Fruit fly (Drosophila melanogaster) whole organism, embryonic: Measurements from ENCODE around the gene U2af50.
A peak's percentile ranks its signal among the peaks of the same experiment; 100 is the strongest.

ENCODE experiments used
- BEAF-32 ChIP-seq: fragments of 200-800 bp; sonication (Bioruptor generic); optimal IDR thresholded peaks from 3 replicates; lab custom pipeline; 2017; ENCODE audit warnings: missing biosample characterization, missing genetic modification characterization, mild to moderate bottlenecking, moderate library complexity, missing genetic modification reagents
- Bgb ChIP-seq: fragments of 200-800 bp; sonication (Bioruptor generic); IDR thresholded peaks from 2 replicates; pipeline ENCODE4 v1.3.6; 2022; ENCODE audit warnings: missing biosample characterization, missing genetic modification characterization; ENCODE audit not compliant: partially characterized antibody
- Blimp-1 ChIP-seq: fragments of 200-800 bp; sonication (Bioruptor generic); optimal IDR thresholded peaks from 3 replicates; lab custom pipeline; 2018; ENCODE audit warnings: missing biosample characterization, missing genetic modification characterization, mild to moderate bottlenecking, moderate library complexity, missing genetic modification reagents
- CG10543 ChIP-seq: fragments of 200-800 bp; sonication (Bioruptor generic); optimal IDR thresholded peaks from 3 replicates; lab custom pipeline; 2017; ENCODE audit warnings: missing biosample characterization, mild to moderate bottlenecking, missing genetic modification characterization, moderate library complexity
- CG10959 ChIP-seq: fragments of 200-800 bp; sonication (Bioruptor generic); IDR thresholded peaks from 2 replicates; pipeline ENCODE4 v1.3.6; 2022; ENCODE audit warnings: missing biosample characterization, missing genetic modification characterization
- CG12744 ChIP-seq: fragments of 200-800 bp; sonication (Bioruptor generic); optimal IDR thresholded peaks from 2 replicates; lab custom pipeline; 2016; ENCODE audit warnings: missing biosample characterization, missing genetic modification characterization
- CG14710 ChIP-seq: fragments of 200-800 bp; sonication (Bioruptor generic); optimal IDR thresholded peaks from 3 replicates; lab custom pipeline; 2019; ENCODE audit warnings: missing biosample characterization, mild to moderate bottlenecking, missing genetic modification characterization, moderate library complexity
- CG14860 ChIP-seq: fragments of 200-800 bp; sonication (Bioruptor generic); IDR thresholded peaks from 3 replicates; pipeline ENCODE4 v1.3.6; 2022; ENCODE audit warnings: missing biosample characterization, missing genetic modification characterization; ENCODE audit not compliant: partially characterized antibody
- CG15479 ChIP-seq: fragments of 200-800 bp; sonication (Bioruptor generic); optimal IDR thresholded peaks from 3 replicates; lab custom pipeline; 2019; ENCODE audit warnings: missing biosample characterization, mild to moderate bottlenecking, missing genetic modification characterization, moderate library complexity
- CG15696 ChIP-seq: fragments of 200-800 bp; sonication (Bioruptor generic); optimal IDR thresholded peaks from 2 replicates; lab custom pipeline; 2019; ENCODE audit warnings: missing biosample characterization, mild to moderate bottlenecking, missing genetic modification characterization, moderate library complexity
- CG1647 ChIP-seq: fragments of 200-800 bp; sonication (Bioruptor generic); optimal IDR thresholded peaks from 3 replicates; lab custom pipeline; 2016; ENCODE audit warnings: missing biosample characterization, missing genetic modification characterization
- CG17829 ChIP-seq: fragments of 200-800 bp; optimal IDR thresholded peaks from 2 replicates; lab custom pipeline; 2019; ENCODE audit warnings: missing biosample characterization, mild to moderate bottlenecking, missing genetic modification characterization, moderate library complexity
- CG18476 ChIP-seq: fragments of 200-800 bp; sonication (Bioruptor generic); optimal IDR thresholded peaks from 2 replicates; lab custom pipeline; 2016; ENCODE audit warnings: missing biosample characterization, mild to moderate bottlenecking, missing genetic modification characterization
- CG2875 ChIP-seq: fragments of 200-800 bp; sonication (Bioruptor generic); optimal IDR thresholded peaks from 2 replicates; lab custom pipeline; 2017; ENCODE audit warnings: missing biosample characterization, mild to moderate bottlenecking, missing genetic modification characterization, missing genetic modification reagents
- CG30403 ChIP-seq: fragments of 200-800 bp; sonication (Bioruptor generic); optimal IDR thresholded peaks from 3 replicates; lab custom pipeline; 2016; ENCODE audit warnings: missing biosample characterization, missing genetic modification characterization
- CG34224 ChIP-seq: fragments of 200-800 bp; sonication (Bioruptor generic); IDR thresholded peaks from 3 replicates; pipeline ENCODE4 v1.3.6; 2022; ENCODE audit warnings: missing biosample characterization, missing genetic modification characterization; ENCODE audit not compliant: partially characterized antibody
- CG4282 ChIP-seq: fragments of 200-800 bp; sonication (Bioruptor generic); optimal IDR thresholded peaks from 2 replicates; lab custom pipeline; 2016; ENCODE audit warnings: missing biosample characterization, missing genetic modification characterization
- CG4707 ChIP-seq: fragments of 200-800 bp; sonication (Bioruptor generic); optimal IDR thresholded peaks from 2 replicates; lab custom pipeline; 2018; ENCODE audit warnings: missing biosample characterization, mild to moderate bottlenecking, missing genetic modification characterization, moderate library complexity
- CG6683 ChIP-seq: fragments of 200-800 bp; sonication (Bioruptor generic); optimal IDR thresholded peaks from 2 replicates; lab custom pipeline; 2017; ENCODE audit warnings: missing biosample characterization, mild to moderate bottlenecking, missing genetic modification characterization, missing genetic modification reagents
- CG6689 ChIP-seq: fragments of 200-800 bp; sonication (Bioruptor generic); IDR thresholded peaks from 2 replicates; pipeline ENCODE4 v1.3.6; 2022; ENCODE audit warnings: missing biosample characterization, missing genetic modification characterization
- CTCF ChIP-seq: fragments of 200-800 bp; sonication (Bioruptor generic); optimal IDR thresholded peaks from 2 replicates; lab custom pipeline; 2017; ENCODE audit warnings: missing biosample characterization, mild to moderate bottlenecking, missing genetic modification characterization, moderate library complexity
- D19A ChIP-seq: fragments of 200-800 bp; optimal IDR thresholded peaks from 3 replicates; lab custom pipeline; 2019; ENCODE audit warnings: missing biosample characterization, mild to moderate bottlenecking, missing genetic modification characterization, moderate library complexity
- Dad ChIP-seq: fragments of 200-800 bp; sonication (Bioruptor generic); optimal IDR thresholded peaks from 3 replicates; lab custom pipeline; 2016; ENCODE audit warnings: missing biosample characterization, missing genetic modification characterization
- Xrp1 ChIP-seq: fragments of 200-800 bp; sonication (Bioruptor generic); IDR thresholded peaks from 2 replicates; pipeline ENCODE4 v1.3.6; 2022; ENCODE audit warnings: missing biosample characterization, missing genetic modification characterization
- amos ChIP-seq: fragments of 200-800 bp; sonication (Bioruptor generic); IDR thresholded peaks from 2 replicates; pipeline ENCODE4 v1.3.6; 2022; ENCODE audit warnings: missing biosample characterization, missing genetic modification characterization; ENCODE audit not compliant: partially characterized antibody
- bbx ChIP-seq: fragments of 200-800 bp; sonication (Bioruptor generic); IDR thresholded peaks from 2 replicates; pipeline ENCODE4 v1.3.6; 2022; ENCODE audit warnings: missing biosample characterization, missing genetic modification characterization; ENCODE audit not compliant: partially characterized antibody
- chn ChIP-seq: fragments of 200-800 bp; sonication (Bioruptor generic); optimal IDR thresholded peaks from 2 replicates; lab custom pipeline; 2016; ENCODE audit warnings: missing biosample characterization, missing genetic modification characterization
- croc ChIP-seq: fragments of 200-800 bp; sonication (Bioruptor generic); conservative IDR thresholded peaks from 3 replicates; pipeline ENCODE4 v1.3.6; 2022; ENCODE audit warnings: missing biosample characterization, missing genetic modification characterization
- dpn ChIP-seq, 2 experiments: fragments of 200-800 bp; sonication (Bioruptor generic); optimal IDR thresholded peaks; 3 replicates each; lab custom pipeline; 2016; ENCODE audit warnings: missing biosample characterization in 2 of 2, missing genetic modification characterization in 2 of 2
- en ChIP-seq: fragments of 200-800 bp; sonication (Bioruptor generic); optimal IDR thresholded peaks from 2 replicates; lab custom pipeline; 2016; ENCODE audit warnings: missing biosample characterization, missing genetic modification characterization
- fd3F ChIP-seq: fragments of 200-800 bp; sonication (Bioruptor generic); optimal IDR thresholded peaks from 2 replicates; lab custom pipeline; 2018; ENCODE audit warnings: missing biosample characterization, mild to moderate bottlenecking, missing genetic modification characterization, moderate library complexity
- ftz-f1 ChIP-seq: fragments of 200-800 bp; sonication (Bioruptor generic); optimal IDR thresholded peaks from 2 replicates; lab custom pipeline; 2016; ENCODE audit warnings: missing biosample characterization, missing genetic modification characterization
- fu2 ChIP-seq: fragments of 200-800 bp; sonication (Bioruptor generic); optimal IDR thresholded peaks from 2 replicates; lab custom pipeline; 2016; ENCODE audit warnings: missing biosample characterization, missing genetic modification characterization
- h ChIP-seq: fragments of >200 bp; optimal IDR thresholded peaks from 2 replicates; lab custom pipeline; 2017
- nerfin-1 ChIP-seq: fragments of 200-800 bp; sonication (Bioruptor generic); optimal IDR thresholded peaks from 3 replicates; lab custom pipeline; 2019; ENCODE audit warnings: missing biosample characterization, mild to moderate bottlenecking, missing genetic modification characterization, moderate library complexity
- nerfin-2 ChIP-seq: fragments of 200-800 bp; sonication (Bioruptor generic); IDR thresholded peaks from 2 replicates; pipeline ENCODE4 v1.3.6; 2022; ENCODE audit warnings: missing biosample characterization, missing genetic modification characterization; ENCODE audit not compliant: partially characterized antibody
- nmo ChIP-seq: fragments of 200-800 bp; sonication (Bioruptor generic); optimal IDR thresholded peaks from 2 replicates; lab custom pipeline; 2018; ENCODE audit warnings: missing biosample characterization, mild to moderate bottlenecking, missing genetic modification characterization, moderate library complexity
- nom ChIP-seq: fragments of 200-800 bp; sonication (Bioruptor generic); optimal IDR thresholded peaks from 2 replicates; lab custom pipeline; 2017; ENCODE audit warnings: missing biosample characterization, missing genetic modification characterization, mild to moderate bottlenecking, moderate library complexity, missing genetic modification reagents
- pita ChIP-seq: fragments of 200-800 bp; sonication (Bioruptor generic); optimal IDR thresholded peaks from 2 replicates; lab custom pipeline; 2017; ENCODE audit warnings: missing biosample characterization, mild to moderate bottlenecking, missing genetic modification characterization
- psq ChIP-seq: fragments of 200-800 bp; sonication (Bioruptor generic); optimal IDR thresholded peaks from 2 replicates; lab custom pipeline; 2017; ENCODE audit warnings: missing biosample characterization, missing genetic modification characterization
- run ChIP-seq: fragments of 200-800 bp; sonication (Bioruptor generic); optimal IDR thresholded peaks from 3 replicates; lab custom pipeline; 2018; ENCODE audit warnings: missing biosample characterization, mild to moderate bottlenecking, missing genetic modification characterization
- scrt ChIP-seq: fragments of 200-800 bp; sonication (Bioruptor generic); optimal IDR thresholded peaks from 2 replicates; lab custom pipeline; 2018; ENCODE audit warnings: missing biosample characterization, mild to moderate bottlenecking, missing genetic modification characterization, moderate library complexity
- sens-2 ChIP-seq: fragments of 200-800 bp; sonication (Bioruptor generic); IDR thresholded peaks from 2 replicates; pipeline ENCODE4 v1.3.6; 2022; ENCODE audit warnings: missing biosample characterization, missing genetic modification characterization
- seq ChIP-seq: fragments of 200-800 bp; sonication (Bioruptor generic); IDR thresholded peaks from 2 replicates; pipeline ENCODE4 v1.3.6; 2022; ENCODE audit warnings: missing biosample characterization, missing genetic modification characterization
- slp2 ChIP-seq: fragments of 200-800 bp; sonication (Bioruptor generic); optimal IDR thresholded peaks from 2 replicates; lab custom pipeline; 2016; ENCODE audit warnings: missing biosample characterization, missing genetic modification characterization
- tin ChIP-seq: fragments of 200-800 bp; sonication (Bioruptor generic); optimal IDR thresholded peaks from 3 replicates; lab custom pipeline; 2016; ENCODE audit warnings: missing biosample characterization, missing genetic modification characterization
- tio ChIP-seq: fragments of 200-800 bp; sonication (Bioruptor generic); optimal IDR thresholded peaks from 2 replicates; lab custom pipeline; 2017; ENCODE audit warnings: missing biosample characterization, missing genetic modification characterization, inconsistent platforms
- toy ChIP-seq: fragments of 200-800 bp; sonication (Bioruptor generic); IDR thresholded peaks from 2 replicates; pipeline ENCODE4 v1.3.6; 2022; ENCODE audit warnings: missing biosample characterization, missing genetic modification characterization
- ttk ChIP-seq: fragments of 200-800 bp; sonication (Bioruptor generic); IDR thresholded peaks from 2 replicates; pipeline ENCODE4 v2.1.2; 2022; ENCODE audit warnings: missing biosample characterization, missing genetic modification characterization
- unpg ChIP-seq: fragments of 200-800 bp; sonication (Bioruptor generic); optimal IDR thresholded peaks from 3 replicates; lab custom pipeline; 2018; ENCODE audit warnings: missing biosample characterization, mild to moderate bottlenecking, missing genetic modification characterization, moderate library complexity

U2af50 gene

dm6 chrX:16403811-16404420, 45.1 kb upstream of the U2af50 start (continued):
- TF ChIP-seq CG30403 (GFP tag; lab: Kevin White, UChicago): peak; percentile 78
- TF ChIP-seq CG34224 (GFP tag; lab: Robert Waterston, UW): no peak
- peak; percentile 90 for TF ChIP-seq D19A (tag; lab: Kevin White, UChicago)
- TF ChIP-seq seq: peak; percentile 78
- peak; percentile 62 to 84 for TF ChIP-seq dpn (GFP tag; optimal IDR thresholded peaks at IDR 0.05; lab: Kevin White, UChicago)
- TF ChIP-seq CG14860 (GFP tag; lab: Robert Waterston, UW): no peak
- peak; percentile 77 for TF ChIP-seq fd3F (GFP tag; lab: Kevin White, UChicago)
- TF ChIP-seq bbx (GFP tag; lab: Robert Waterston, UW): no peak
- TF ChIP-seq sens-2 (GFP tag; lab: Robert Waterston, UW): no peak
- TF ChIP-seq h (lab: Kevin White, UChicago): no peak
- TF ChIP-seq fu2 (GFP tag; lab: Kevin White, UChicago): peak; percentile 12
- TF ChIP-seq nerfin-1: peak; percentile 38
- TF ChIP-seq CG12744: peak; percentile 43
- TF ChIP-seq unpg (GFP tag; lab: Kevin White, UChicago): peak; percentile 89
- TF ChIP-seq CG18476 (GFP tag; lab: Kevin White, UChicago): peak; percentile 68
- TF ChIP-seq ttk (GFP tag; lab: Robert Waterston, UW): peak; percentile 68
- no peak for TF ChIP-seq amos (GFP tag; lab: Robert Waterston, UW)
- peak; percentile 23 for TF ChIP-seq slp2 (GFP tag; lab: Kevin White, UChicago)
- no peak for TF ChIP-seq nerfin-2 (GFP tag; lab: Robert Waterston, UW)
- TF ChIP-seq run (tag; lab: Kevin White, UChicago): peak; percentile 61
- TF ChIP-seq CG17829 (tag; lab: Kevin White, UChicago): no peak
- TF ChIP-seq Dad (GFP tag; lab: Kevin White, UChicago): peak; percentile 43
- no peak for TF ChIP-seq CTCF (GFP tag; lab: Kevin White, UChicago)
- no peak for TF ChIP-seq CG10959 (GFP tag; lab: Robert Waterston, UW)
- no peak for TF ChIP-seq tio
- TF ChIP-seq CG15479 (GFP tag; lab: Kevin White, UChicago): no peak
- TF ChIP-seq tin (GFP tag; lab: Kevin White, UChicago): peak; percentile 58
- no peak for TF ChIP-seq croc (GFP tag; lab: Robert Waterston, UW)
- TF ChIP-seq CG10543 (GFP tag; lab: Kevin White, UChicago): peak; percentile 44
- peak; percentile 78 for TF ChIP-seq CG6689
- TF ChIP-seq CG14710 (tag; lab: Kevin White, UChicago): peak; percentile 28
- peak; percentile 62 for TF ChIP-seq CG1647
- TF ChIP-seq CG15696: no peak
- peak; percentile 6 for TF ChIP-seq CG2875 (GFP tag; lab: Kevin White, UChicago)
- peak; percentile 35 for TF ChIP-seq chn (GFP tag; lab: Kevin White, UChicago)
- peak; percentile 38 for TF ChIP-seq ftz-f1 (GFP tag; lab: Kevin White, UChicago)
- no peak for TF ChIP-seq CG4282 (GFP tag; lab: Kevin White, UChicago)
- peak; percentile 72 for TF ChIP-seq nmo
- TF ChIP-seq CG4707 (GFP tag; lab: Kevin White, UChicago): peak; percentile 48
- TF ChIP-seq BEAF-32 (GFP tag; lab: Kevin White, UChicago): no peak
- TF ChIP-seq Blimp-1: no peak
- TF ChIP-seq scrt: no peak
- TF ChIP-seq pita (GFP tag; lab: Kevin White, UChicago): no peak
- TF ChIP-seq Xrp1: peak; percentile 74; the same call in 1 of the 2 replicates
- no peak for TF ChIP-seq nom (GFP tag; lab: Kevin White, UChicago)
- TF ChIP-seq psq (GFP tag; lab: Kevin White, UChicago): no peak
- 0 out of 2 replicates have a peak, but pooled peaks have one; percentile 36 for TF ChIP-seq toy (GFP tag; lab: Robert Waterston, UW)
- peak; percentile 15 for TF ChIP-seq en (GFP tag; lab: Kevin White, UChicago)
- peak; percentile 56 for TF ChIP-seq CG6683 (GFP tag; lab: Kevin White, UChicago)
- TF ChIP-seq Bgb (GFP tag; lab: Robert Waterston, UW): no peak
